Worm (Caenorhabditis elegans): ENCODE results near the gene scyl-1.

DNA sequence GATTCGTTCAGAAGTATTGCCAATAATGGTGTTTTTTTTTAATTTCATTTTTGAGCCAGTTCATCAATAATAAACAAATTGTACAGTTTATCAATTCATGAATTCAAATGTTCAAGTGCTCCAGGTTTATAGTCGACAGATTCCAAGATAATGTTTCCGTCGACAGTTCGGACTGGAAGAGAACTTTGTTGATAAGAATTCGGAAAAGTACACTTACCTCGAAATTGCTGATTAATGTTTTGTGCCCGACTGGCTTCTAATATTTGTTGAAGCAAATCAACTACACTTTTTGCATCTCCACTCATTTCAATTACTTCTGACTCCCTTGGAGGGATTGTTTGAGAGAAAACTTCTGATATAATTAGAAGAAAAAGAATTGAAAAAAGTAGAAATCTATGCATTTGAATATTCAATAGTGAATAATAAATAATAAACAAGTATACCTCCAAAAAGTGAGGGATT lies 7.7 kb upstream of the scyl-1 start, which contains the start of gene W07G4.8:
- no peak for TF ChIP-seq ama-1 (optimal IDR thresholded peaks at IDR 0.05)
- no peak for TF ChIP-seq flt-1 (GFP tag; IDR thresholded peaks at IDR 0.05)
- no peak for TF ChIP-seq tra-4 (tag; optimal IDR thresholded peaks at IDR 0.05)
- TF ChIP-seq ceh-13 (GFP tag; optimal IDR thresholded peaks at IDR 0.05) = no peak
